Worm (Caenorhabditis elegans) whole organism, young adult: ENCODE measurements around the gene nep-25.

Experiments
- F23B12.7 ChIP-seq: sonication (generic microtip); optimal IDR thresholded peaks from 2 replicates; lab custom pipeline; 2017; ENCODE audit warnings: missing genetic modification characterization, mild to moderate bottlenecking, missing compliant biosample characterization, antibody characterized with exemption, moderate library complexity; ENCODE audit not compliant: insufficient read depth
- F37B4.10 ChIP-seq: fragments of 200-800 bp; sonication (Bioruptor generic); IDR thresholded peaks from 2 replicates; pipeline ENCODE4 v1.3.6; 2022; ENCODE audit warnings: missing genetic modification characterization, missing compliant biosample characterization
- F39B2.1 ChIP-seq: fragments of 200-800 bp; sonication (Bioruptor generic); IDR thresholded peaks from 2 replicates; pipeline ENCODE4 v1.3.6; 2022; ENCODE audit warnings: missing genetic modification reagents, missing genetic modification characterization, missing compliant biosample characterization
- T26A5.8 ChIP-seq: sonication (generic microtip); optimal IDR thresholded peaks from 2 replicates; lab custom pipeline; 2016; ENCODE audit warnings: missing genetic modification characterization, missing compliant biosample characterization
- Y79H2A.3 ChIP-seq: fragments of 200-800 bp; sonication (Bioruptor generic); conservative IDR thresholded peaks from 2 replicates; pipeline ENCODE4 v1.3.6; 2022; ENCODE audit warnings: missing genetic modification reagents, missing genetic modification characterization, missing compliant biosample characterization
- ZK185.1 ChIP-seq: sonication (generic microtip); optimal IDR thresholded peaks from 2 replicates; lab custom pipeline; 2016; ENCODE audit warnings: mild to moderate bottlenecking, missing genetic modification characterization, missing compliant biosample characterization; ENCODE audit not compliant: poor library complexity, severe bottlenecking
- aptf-3 ChIP-seq: fragments of 200-800 bp; sonication (Bioruptor generic); IDR thresholded peaks from 2 replicates; pipeline ENCODE4 v1.3.6; 2022; ENCODE audit warnings: missing genetic modification characterization, missing compliant biosample characterization
- attf-5 ChIP-seq: fragments of 200-800 bp; sonication (Bioruptor generic); optimal IDR thresholded peaks from 2 replicates; lab custom pipeline; 2018; ENCODE audit warnings: mild to moderate bottlenecking, missing genetic modification characterization, missing compliant biosample characterization
- bed-1 ChIP-seq: fragments of 200-800 bp; sonication (Bioruptor generic); IDR thresholded peaks from 2 replicates; pipeline ENCODE4 v1.3.6; 2022; ENCODE audit warnings: missing genetic modification reagents, missing genetic modification characterization, missing compliant biosample characterization
- ccch-3 ChIP-seq: fragments of 200-800 bp; sonication (Bioruptor generic); optimal IDR thresholded peaks from 2 replicates; lab custom pipeline; 2018; ENCODE audit warnings: mild to moderate bottlenecking, missing genetic modification characterization, missing compliant biosample characterization
- cebp-1 ChIP-seq, 2 experiments: fragments of 200-800 bp in 1 of 2; sonication (Bioruptor generic) in 1 of 2; sonication (generic microtip) in 1 of 2; IDR thresholded peaks in 1 of 2; optimal IDR thresholded peaks in 1 of 2; 2 replicates each; pipeline versions ENCODE4 v1.3.6 to Lab custom; 2017 to 2022; ENCODE audit warnings: missing compliant biosample characterization in 2 of 2, missing genetic modification characterization in 2 of 2, mild to moderate bottlenecking in 1 of 2, missing genetic modification reagents in 1 of 2, moderate library complexity in 1 of 2
- ceh-40 ChIP-seq: fragments of 200-800 bp; sonication (Bioruptor generic); IDR thresholded peaks from 2 replicates; pipeline ENCODE4 v1.3.6; 2022; ENCODE audit warnings: missing genetic modification characterization, missing compliant biosample characterization
- ceh-58 ChIP-seq: fragments of 200-800 bp; sonication (Bioruptor generic); IDR thresholded peaks from 2 replicates; pipeline ENCODE4 v1.3.6; 2022; ENCODE audit warnings: missing genetic modification characterization, missing compliant biosample characterization
- ceh-79 ChIP-seq: sonication (generic microtip); optimal IDR thresholded peaks from 2 replicates; lab custom pipeline; 2017; ENCODE audit warnings: mild to moderate bottlenecking, missing genetic modification characterization, missing compliant biosample characterization
- die-1 ChIP-seq: sonication (generic microtip); optimal IDR thresholded peaks from 2 replicates; lab custom pipeline; 2016; ENCODE audit warnings: missing genotype, mild to moderate bottlenecking, missing genetic modification characterization, missing compliant biosample characterization
- egl-18 ChIP-seq: fragments of 200-800 bp; sonication (Bioruptor generic); IDR thresholded peaks from 2 replicates; pipeline ENCODE4 v1.3.6; 2022; ENCODE audit warnings: missing genetic modification reagents, missing genetic modification characterization, missing compliant biosample characterization
- egrh-3 ChIP-seq: fragments of 200-800 bp; sonication (Bioruptor generic); IDR thresholded peaks from 2 replicates; pipeline ENCODE4 v1.3.6; 2022; ENCODE audit warnings: missing genetic modification reagents, missing genetic modification characterization, missing compliant biosample characterization
- ets-4 ChIP-seq: fragments of 200-800 bp; sonication (Bioruptor generic); optimal IDR thresholded peaks from 2 replicates; lab custom pipeline; 2018; ENCODE audit warnings: mild to moderate bottlenecking, missing genetic modification characterization, missing compliant biosample characterization
- hlh-12 ChIP-seq: sonication (generic microtip); optimal IDR thresholded peaks from 2 replicates; lab custom pipeline; 2016; ENCODE audit warnings: missing genetic modification characterization, missing compliant biosample characterization
- hmg-20 ChIP-seq: fragments of 200-800 bp; sonication (Bioruptor generic); IDR thresholded peaks from 2 replicates; pipeline ENCODE4 v1.3.6; 2022; ENCODE audit warnings: missing genetic modification reagents, missing genetic modification characterization, missing compliant biosample characterization
- hrde-1 ChIP-seq: sonication (generic microtip); optimal IDR thresholded peaks from 2 replicates; lab custom pipeline; 2016; ENCODE audit warnings: missing genetic modification characterization, mild to moderate bottlenecking, missing compliant biosample characterization, moderate library complexity, missing genotype, missing genetic modification reagents, borderline replicate concordance
- let-607 ChIP-seq, 2 experiments: fragments of 200-800 bp in 1 of 2; sonication (Bioruptor generic) in 1 of 2; sonication (generic microtip) in 1 of 2; optimal IDR thresholded peaks; 2 replicates each; lab custom pipeline; 2016 to 2018; ENCODE audit warnings: mild to moderate bottlenecking in 2 of 2, missing compliant biosample characterization in 2 of 2, missing genetic modification characterization in 2 of 2, moderate library complexity in 2 of 2, missing genotype in 1 of 2
- lsl-1 ChIP-seq: fragments of 200-800 bp; sonication (Bioruptor generic); optimal IDR thresholded peaks from 2 replicates; lab custom pipeline; 2018; ENCODE audit warnings: mild to moderate bottlenecking, missing genetic modification characterization, moderate library complexity, missing compliant biosample characterization
- madf-6 ChIP-seq: fragments of 200-800 bp; sonication (Bioruptor generic); IDR thresholded peaks from 2 replicates; pipeline ENCODE4 v1.3.6; 2022; ENCODE audit warnings: missing genetic modification reagents, missing genetic modification characterization, missing compliant biosample characterization
- mes-4 ChIP-seq: sonication (generic microtip); optimal IDR thresholded peaks from 2 replicates; lab custom pipeline; 2016; ENCODE audit warnings: missing genotype, missing genetic modification characterization, missing compliant biosample characterization
- nhr-27 ChIP-seq: fragments of 200-800 bp; sonication (Bioruptor generic); optimal IDR thresholded peaks from 2 replicates; lab custom pipeline; 2018; ENCODE audit warnings: mild to moderate bottlenecking, missing genetic modification characterization, moderate library complexity, missing compliant biosample characterization
- nhr-80 ChIP-seq: sonication (generic microtip); optimal IDR thresholded peaks from 2 replicates; lab custom pipeline; 2016; ENCODE audit warnings: missing genetic modification characterization, missing compliant biosample characterization
- nhr-90 ChIP-seq: sonication (generic microtip); optimal IDR thresholded peaks from 2 replicates; lab custom pipeline; 2016; ENCODE audit warnings: missing genotype, mild to moderate bottlenecking, missing genetic modification characterization, missing compliant biosample characterization
- pha-4 ChIP-seq: fragments of 150-350 bp; sonication (generic microtip); optimal IDR thresholded peaks from 2 replicates; lab custom pipeline; 2014; ENCODE audit warnings: missing biosample characterization, missing genetic modification reagents, missing genetic modification characterization
- snpc-1.1 ChIP-seq: sonication (generic microtip); optimal IDR thresholded peaks from 2 replicates; lab custom pipeline; 2017; ENCODE audit warnings: missing genetic modification characterization, mild to moderate bottlenecking, missing compliant biosample characterization, antibody characterized with exemption, moderate library complexity, missing genotype, missing genetic modification reagents; ENCODE audit not compliant: insufficient read depth
- sptf-2 ChIP-seq: fragments of 200-800 bp; sonication (Bioruptor generic); optimal IDR thresholded peaks from 2 replicates; lab custom pipeline; 2018; ENCODE audit warnings: mild to moderate bottlenecking, missing genetic modification characterization, missing compliant biosample characterization
- tbp1 ChIP-seq: fragments of 200-800 bp; sonication (Bioruptor generic); optimal IDR thresholded peaks from 2 replicates; lab custom pipeline; 2018; ENCODE audit warnings: mild to moderate bottlenecking, missing genetic modification characterization, missing compliant biosample characterization
- tlf-1 ChIP-seq: fragments of 200-800 bp; sonication (Bioruptor generic); optimal IDR thresholded peaks from 2 replicates; lab custom pipeline; 2018; ENCODE audit warnings: mild to moderate bottlenecking, missing genetic modification characterization, missing compliant biosample characterization
- zim-3 ChIP-seq: sonication (generic microtip); optimal IDR thresholded peaks from 2 replicates; lab custom pipeline; 2017; ENCODE audit warnings: mild to moderate bottlenecking, missing genetic modification characterization, moderate library complexity, missing compliant biosample characterization
- ztf-26 ChIP-seq: sonication (generic microtip); optimal IDR thresholded peaks from 2 replicates; lab custom pipeline; 2017; ENCODE audit warnings: missing genetic modification characterization, missing compliant biosample characterization
- ztf-28 ChIP-seq: fragments of 200-800 bp; sonication (Bioruptor generic); IDR thresholded peaks from 2 replicates; pipeline ENCODE4 v1.3.6; 2022; ENCODE audit warnings: missing genetic modification reagents, missing genetic modification characterization, missing compliant biosample characterization

Gene nep-25

DNA sequence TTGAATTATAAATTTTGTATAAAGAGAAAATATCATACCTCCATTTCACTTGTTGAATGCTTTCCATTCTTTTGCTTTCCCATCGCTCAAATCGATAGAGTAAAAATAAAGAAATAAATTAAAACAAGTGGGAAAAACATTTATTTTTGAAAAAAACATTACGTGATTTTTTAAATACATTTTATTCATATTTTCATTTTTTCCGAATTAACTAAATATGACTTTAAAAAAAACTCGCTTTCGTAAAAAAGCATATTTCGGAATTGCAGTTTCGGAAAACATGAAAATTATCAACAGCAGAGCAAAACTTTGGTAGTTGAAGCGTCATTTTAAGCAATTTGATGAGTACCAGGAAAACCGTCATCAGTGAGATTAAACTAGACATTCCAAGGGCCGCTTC is 42.5 kb upstream of the nep-25 start, which contains the start of gene K05F1.8:
TSS of gene K05F1.8 (minus strand) at position 101 of the 400 bp plus-strand sequence.
- no peak for TF ChIP-seq egl-18
- no peak for TF ChIP-seq F37B4.10
- TF ChIP-seq tlf-1 (GFP tag; lab: Kevin White, UChicago): no peak
- no peak for TF ChIP-seq hrde-1 (tag; lab: Kevin White, UChicago)
- TF ChIP-seq F23B12.7: no peak
- TF ChIP-seq mes-4 (tag; lab: Kevin White, UChicago): no peak
- no peak for TF ChIP-seq tbp1
- TF ChIP-seq nhr-90 (tag; lab: Kevin White, UChicago): no peak
- TF ChIP-seq ceh-40: no peak
- TF ChIP-seq nhr-27 (tag; lab: Kevin White, UChicago): no peak
- no peak for TF ChIP-seq pha-4 (tag; lab: Kevin White, UChicago)
- no peak for TF ChIP-seq zim-3 (tag; lab: Kevin White, UChicago)

DNA sequence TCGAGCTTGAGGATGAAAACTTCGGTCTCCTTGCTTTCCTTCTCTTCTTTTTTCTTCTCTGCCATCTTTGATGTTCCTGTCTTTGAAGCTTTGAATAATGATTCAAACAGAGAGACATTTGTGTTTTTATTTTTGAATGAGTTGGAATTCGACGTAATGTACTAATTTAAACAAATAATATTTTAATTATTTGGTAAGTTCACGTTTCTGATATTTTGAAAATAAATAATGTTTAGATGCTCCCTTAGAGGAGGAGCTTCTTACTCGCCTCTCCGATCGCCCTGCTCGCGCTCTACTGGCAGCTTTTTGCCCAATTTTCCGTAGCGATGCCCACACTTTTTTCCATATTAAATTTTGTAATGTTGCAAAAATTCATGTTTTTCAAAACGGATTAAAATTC is 41.0 kb upstream of the nep-25 start, which contains the start of the genes K05F1.9 and K05F1.1:
TSS of gene K05F1.9 (minus strand) at position 101 of the 400 bp plus-strand sequence.
TSS of gene K05F1.1 (plus strand) at position 308 of the 400 bp plus-strand sequence.
- no peak for TF ChIP-seq ccch-3 (GFP tag; lab: Kevin White, UChicago)
- no peak for TF ChIP-seq snpc-1.1 (tag; lab: Kevin White, UChicago)
- TF ChIP-seq F39B2.1 (GFP tag; lab: Robert Waterston, UW): no peak
- TF ChIP-seq mes-4 (tag; lab: Kevin White, UChicago): no peak
- no peak for TF ChIP-seq ceh-40
- TF ChIP-seq madf-6 (GFP tag; lab: Robert Waterston, UW): no peak
- no peak for TF ChIP-seq aptf-3 (GFP tag; lab: Robert Waterston, UW)

- TF ChIP-seq let-607 (tag; optimal IDR thresholded peaks at IDR 0.05; lab: Kevin White, UChicago) (no peak), lsl-1 (no peak), die-1 (tag; lab: Kevin White, UChicago) (no peak), hmg-20 (GFP tag; lab: Robert Waterston, UW) (no peak), ceh-79 (tag; lab: Kevin White, UChicago) (no peak), F39B2.1 (GFP tag; lab: Robert Waterston, UW) (no peak), egrh-3 (GFP tag; lab: Robert Waterston, UW) (no peak), ztf-26 (tag; lab: Kevin White, UChicago) (no peak), hlh-12 (no peak)
These were observed 37.8 kb upstream of the nep-25 start for ce11 chrII:5804288-5804687.

DNA sequence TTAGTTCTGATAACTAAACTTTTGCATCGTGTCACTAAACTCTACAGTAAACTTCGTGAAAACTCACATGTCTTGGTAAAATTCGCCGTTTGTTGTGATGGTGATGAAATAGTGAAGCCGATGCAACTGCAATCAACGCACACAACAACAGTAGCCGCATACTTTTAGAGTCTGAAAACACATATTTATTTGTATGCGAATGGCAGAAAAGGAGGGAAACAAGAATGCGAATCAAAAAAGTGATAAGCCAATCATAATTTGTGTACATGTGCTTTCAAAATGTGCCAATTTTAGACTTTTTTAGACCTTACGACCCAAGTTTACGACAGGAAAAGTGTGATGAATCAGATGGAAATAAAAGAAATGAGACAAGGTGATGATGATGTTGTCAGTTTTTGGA is 36.7 kb upstream of the nep-25 start, which contains the start of gene K05F1.10:
TSS of gene K05F1.10 (minus strand) at position 171 of the 400 bp plus-strand sequence.
- TF ChIP-seq ZK185.1 (tag; lab: Kevin White, UChicago) (no peak), nhr-80 (tag; lab: Kevin White, UChicago) (peak; percentile 34), sptf-2 (GFP tag; lab: Kevin White, UChicago) (no peak), cebp-1 (GFP tag; IDR thresholded peaks at IDR 0.05; lab: Robert Waterston, UW) (no peak), cebp-1 (tag; optimal IDR thresholded peaks at IDR 0.05; lab: Kevin White, UChicago) (peak; percentile 42), attf-5 (no peak), bed-1 (GFP tag; lab: Robert Waterston, UW) (no peak), ets-4 (GFP tag; lab: Kevin White, UChicago) (no peak), Y79H2A.3 (no peak), ztf-26 (tag; lab: Kevin White, UChicago) (no peak), ceh-58 (no peak), ztf-28 (no peak), T26A5.8 (tag; lab: Kevin White, UChicago) (no peak)
